Fruit fly (Drosophila melanogaster): ENCODE results near the gene Erk7.

Gene Erk7

dm6 chrX:9309959-9310658, 42.6 kb upstream of the Erk7 start (continued):
- no peak for TF ChIP-seq CG8319 (GFP tag; optimal IDR thresholded peaks at IDR 0.05)
- TF ChIP-seq fkh (GFP tag; optimal IDR thresholded peaks at IDR 0.05) = no peak
- TF ChIP-seq achi (GFP tag; optimal IDR thresholded peaks at IDR 0.05) = peak; percentile 20
- no peak for TF ChIP-seq vri (GFP tag; optimal IDR thresholded peaks at IDR 0.05)
- TF ChIP-seq Sox102F (GFP tag; optimal IDR thresholded peaks at IDR 0.05) = no peak
- TF ChIP-seq salr (GFP tag; optimal IDR thresholded peaks at IDR 0.05) = no peak
- no peak for TF ChIP-seq fd85E (GFP tag; optimal IDR thresholded peaks at IDR 0.05)
- no peak for TF ChIP-seq CG6276 (GFP tag; optimal IDR thresholded peaks at IDR 0.05)
- TF ChIP-seq CG6792 (GFP tag; optimal IDR thresholded peaks at IDR 0.05) = no peak
- no peak for TF ChIP-seq ss (GFP tag; optimal IDR thresholded peaks at IDR 0.05)
- TF ChIP-seq Smox (GFP tag; optimal IDR thresholded peaks at IDR 0.05) = no peak
- no peak for TF ChIP-seq esn (GFP tag; optimal IDR thresholded peaks at IDR 0.05)
- no peak for TF ChIP-seq net (GFP tag; optimal IDR thresholded peaks at IDR 0.05)
- TF ChIP-seq CG34406 (GFP tag; optimal IDR thresholded peaks at IDR 0.05) = no peak
- TF ChIP-seq CG8119 (GFP tag; IDR thresholded peaks at IDR 0.05) = no peak
- TF ChIP-seq CG10669 (GFP tag; optimal IDR thresholded peaks at IDR 0.05) = peak; percentile 14
- TF ChIP-seq Eip75B (GFP tag; optimal IDR thresholded peaks at IDR 0.05) = no peak
- no peak for TF ChIP-seq CG11294 (GFP tag; IDR thresholded peaks at IDR 0.05)
- peak; percentile 44 for TF ChIP-seq svp (GFP tag)
- peak; percentile 72 for TF ChIP-seq Eip78C (GFP tag)
- peak; percentile 42; the same call in 1 of the 3 replicates for TF ChIP-seq CG6163 (GFP tag; IDR thresholded peaks at IDR 0.05)
- TF ChIP-seq CG4318 (GFP tag; optimal IDR thresholded peaks at IDR 0.05) = no peak
- no peak for TF ChIP-seq pdm3 (GFP tag; optimal IDR thresholded peaks at IDR 0.05)
- TF ChIP-seq Lpt (GFP tag; optimal IDR thresholded peaks at IDR 0.05) = no peak
- TF ChIP-seq dac (GFP tag; optimal IDR thresholded peaks at IDR 0.05) = no peak
- TF ChIP-seq OdsH (GFP tag; optimal IDR thresholded peaks at IDR 0.05) = no peak

dm6 chrX:9305735-9306134, 38.2 kb upstream of the Erk7 start:
- peak; percentile 64 for TF ChIP-seq Hr4 (GFP tag; optimal IDR thresholded peaks at IDR 0.05)
- peak; percentile 92 for TF ChIP-seq Lpt (GFP tag; optimal IDR thresholded peaks at IDR 0.05)
- TF ChIP-seq svp (GFP tag) = no peak
- TF ChIP-seq CG3032 (tag; optimal IDR thresholded peaks at IDR 0.05) = peak; percentile 77
- peak; percentile 78 for TF ChIP-seq CG10669 (GFP tag; optimal IDR thresholded peaks at IDR 0.05)
- TF ChIP-seq eg (GFP tag; IDR thresholded peaks at IDR 0.05) = peak; percentile 99
- TF ChIP-seq CG6276 (GFP tag; optimal IDR thresholded peaks at IDR 0.05) = peak; percentile 95
- TF ChIP-seq fd85E (GFP tag; optimal IDR thresholded peaks at IDR 0.05) = peak; percentile 65
- peak; percentile 15 for TF ChIP-seq Hr38 (GFP tag; optimal IDR thresholded peaks at IDR 0.05)
- no peak for TF ChIP-seq Sox15 (GFP tag; optimal IDR thresholded peaks at IDR 0.05)
- peak; percentile 71 for TF ChIP-seq Eip78C (GFP tag)
- TF ChIP-seq CG8632 (GFP tag; optimal IDR thresholded peaks at IDR 0.05) = peak; percentile 82
- TF ChIP-seq dsx (GFP tag; optimal IDR thresholded peaks at IDR 0.05; ENCODE audit: poor library complexity, severe bottlenecking) = peak; percentile 62
- TF ChIP-seq net (GFP tag; optimal IDR thresholded peaks at IDR 0.05) = peak; percentile 94
- TF ChIP-seq CG11902 (GFP tag; optimal IDR thresholded peaks at IDR 0.05) = no peak
- TF ChIP-seq acj6 (GFP tag; optimal IDR thresholded peaks at IDR 0.05) = peak; percentile 7
- TF ChIP-seq vri (GFP tag; optimal IDR thresholded peaks at IDR 0.05) = peak; percentile 73
- TF ChIP-seq CG32006 (GFP tag; optimal IDR thresholded peaks at IDR 0.05) = peak; percentile 74
- peak; percentile 13 for TF ChIP-seq Eip93F (GFP tag; optimal IDR thresholded peaks at IDR 0.05)
- peak; percentile 80; the same call in 1 of the 2 replicates for TF ChIP-seq CG11294 (GFP tag; IDR thresholded peaks at IDR 0.05)
- TF ChIP-seq CG10631 (GFP tag; optimal IDR thresholded peaks at IDR 0.05) = peak; percentile 25
- TF ChIP-seq OdsH (GFP tag; optimal IDR thresholded peaks at IDR 0.05) = peak; percentile 59
- no peak for TF ChIP-seq CG4318 (GFP tag; optimal IDR thresholded peaks at IDR 0.05)
- TF ChIP-seq CG7368 (GFP tag; optimal IDR thresholded peaks at IDR 0.05) = peak; percentile 82
- TF ChIP-seq esn (GFP tag; optimal IDR thresholded peaks at IDR 0.05) = peak; percentile 58
- TF ChIP-seq Sox102F (GFP tag; optimal IDR thresholded peaks at IDR 0.05) = peak; percentile 83
- TF ChIP-seq achi (GFP tag; optimal IDR thresholded peaks at IDR 0.05) = peak; percentile 81
- peak; percentile 55 for TF ChIP-seq Ets96B (tag; optimal IDR thresholded peaks at IDR 0.05)
- peak; percentile 79 for TF ChIP-seq spab (GFP tag; optimal IDR thresholded peaks at IDR 0.05)
- TF ChIP-seq Eip75B (GFP tag; optimal IDR thresholded peaks at IDR 0.05) = peak; percentile 65
- peak; percentile 89 for TF ChIP-seq CG16779 (tag; optimal IDR thresholded peaks at IDR 0.05)
- TF ChIP-seq Blimp-1 (GFP tag; optimal IDR thresholded peaks at IDR 0.05) = peak; percentile 48
- TF ChIP-seq pdm3 (GFP tag; optimal IDR thresholded peaks at IDR 0.05) = peak; percentile 84
- peak; percentile 77 for TF ChIP-seq CG3919 (GFP tag; optimal IDR thresholded peaks at IDR 0.05)
- peak; percentile 63 for TF ChIP-seq topi (GFP tag; optimal IDR thresholded peaks at IDR 0.05)
- TF ChIP-seq CG34406 (GFP tag; optimal IDR thresholded peaks at IDR 0.05) = peak; percentile 80
- peak; percentile 94 for TF ChIP-seq CG15336 (GFP tag; IDR thresholded peaks at IDR 0.05)
- no peak for TF ChIP-seq Hr39 (GFP tag; optimal IDR thresholded peaks at IDR 0.05)
- peak; percentile 81 for TF ChIP-seq dac (GFP tag; optimal IDR thresholded peaks at IDR 0.05)
